Worm (Caenorhabditis elegans): ENCODE measurements around the gene Y105C5B.5.

The Y105C5B.5 gene

ce11 chrIV:15949995-15950394, 49.0 kb upstream of the Y105C5B.5 start (continued):
- TF ChIP-seq rec-8 (tag; optimal IDR thresholded peaks at IDR 0.05) (no peak), cebp-2 (GFP tag; IDR thresholded peaks at IDR 0.05) (no peak), lsy-27 (tag; optimal IDR thresholded peaks at IDR 0.05; ENCODE audit: borderline replicate concordance, insufficient read depth) (no peak), egl-44 (GFP tag; IDR thresholded peaks at IDR 0.05) (no peak), dpl-1 (GFP tag; optimal IDR thresholded peaks at IDR 0.05) (no peak), hmg-1.2 (GFP tag; IDR thresholded peaks at IDR 0.05) (peak; percentile 19; the same call in 1 of the 2 replicates), die-1 (tag; optimal IDR thresholded peaks at IDR 0.05) (no peak), snpc-1.1 (tag; optimal IDR thresholded peaks at IDR 0.05; ENCODE audit: insufficient read depth) (peak; percentile 54), lag-1 (GFP tag; IDR thresholded peaks at IDR 0.05) (no peak), F57A8.1 (GFP tag; optimal IDR thresholded peaks at IDR 0.05) (no peak), pbrm-1 (GFP tag; IDR thresholded peaks at IDR 0.05) (0 out of 2 replicates have a peak, but pooled peaks have one; percentile 29), hlh-26 (GFP tag; conservative IDR thresholded peaks at IDR 0.05) (no peak), tbp1 (GFP tag; optimal IDR thresholded peaks at IDR 0.05) (no peak), ceh-40 (GFP tag; IDR thresholded peaks at IDR 0.05) (no peak), athp-1 (tag; optimal IDR thresholded peaks at IDR 0.05) (no peak), egrh-3 (GFP tag; IDR thresholded peaks at IDR 0.05) (no peak), dox-1 (GFP tag; IDR thresholded peaks at IDR 0.05) (no peak), F52B5.7 (tag; optimal IDR thresholded peaks at IDR 0.05) (no peak), sdz-38 (tag; optimal IDR thresholded peaks at IDR 0.05) (no peak), K11D2.4 (GFP tag; IDR thresholded peaks at IDR 0.05) (no peak), B0261.1 (tag; optimal IDR thresholded peaks at IDR 0.05) (no peak), Y53F4B.3 (GFP tag; IDR thresholded peaks at IDR 0.05) (no peak), F57C9.4 (tag; optimal IDR thresholded peaks at IDR 0.05) (no peak), nfyb-1 (GFP tag; IDR thresholded peaks at IDR 0.05) (no peak), attf-6 (GFP tag; IDR thresholded peaks at IDR 0.05) (peak; percentile 91)

- TF ChIP-seq ztf-25 (GFP tag; IDR thresholded peaks at IDR 0.05) (no peak), nfyb-1 (GFP tag; IDR thresholded peaks at IDR 0.05) (no peak), hmg-1.2 (GFP tag; IDR thresholded peaks at IDR 0.05) (no peak), hmg-20 (GFP tag; IDR thresholded peaks at IDR 0.05) (no peak), madf-6 (GFP tag; IDR thresholded peaks at IDR 0.05) (no peak)
Measured at ce11 chrIV:15946507-15946906, 45.5 kb upstream of the Y105C5B.5 start, which contains the start of gene skr-10. TSS of gene skr-10 (plus strand) at chrIV:15946807.

- TF ChIP-seq ztf-6 (GFP tag; IDR thresholded peaks at IDR 0.05) (no peak), tbp1 (GFP tag; optimal IDR thresholded peaks at IDR 0.05) (no peak), dpl-1 (GFP tag; optimal IDR thresholded peaks at IDR 0.05) (no peak)
Measured at ce11 chrIV:15941403-15941802, 40.4 kb upstream of the Y105C5B.5 start, which contains the start of gene Y105C5B.11. TSS of gene Y105C5B.11 (minus strand) at chrIV:15941503.

- no peak for TF ChIP-seq repo-1 (tag; optimal IDR thresholded peaks at IDR 0.05)
- TF ChIP-seq akir-1 (GFP tag; optimal IDR thresholded peaks at IDR 0.05) = no peak
- TF ChIP-seq attf-6 (GFP tag; IDR thresholded peaks at IDR 0.05) = peak; percentile 77
- TF ChIP-seq lin-26 (GFP tag; IDR thresholded peaks at IDR 0.05) = 0 out of 2 replicates have a peak, but pooled peaks have one; percentile 52
- TF ChIP-seq egl-18 (GFP tag; IDR thresholded peaks at IDR 0.05) = 0 out of 2 replicates have a peak, but pooled peaks have one; percentile 12
- TF ChIP-seq zim-3 (tag; optimal IDR thresholded peaks at IDR 0.05) = no peak
- TF ChIP-seq snpc-4 (GFP tag; optimal IDR thresholded peaks at IDR 0.05) = no peak
- peak in 2 of 4 experiments; percentile 21 to 91 for TF ChIP-seq snpc-4 (tag; optimal IDR thresholded peaks at IDR 0.05)
- 0 out of 2 replicates have a peak, but pooled peaks have one; percentile 10 for TF ChIP-seq dox-1 (GFP tag; IDR thresholded peaks at IDR 0.05)
- peak; percentile 41 for TF ChIP-seq snpc-1.1 (tag; optimal IDR thresholded peaks at IDR 0.05; ENCODE audit: insufficient read depth)
- TF ChIP-seq zfh-2 (GFP tag; conservative IDR thresholded peaks at IDR 0.05) = peak; percentile 65
- TF ChIP-seq B0019.2 (GFP tag; conservative IDR thresholded peaks at IDR 0.05) = no peak
Measured at ce11 chrIV:15940811-15941210, 39.8 kb upstream of the Y105C5B.5 start.

All from whole organism, young adult.